Worm (Caenorhabditis elegans) whole organism, young adult: Measurements from ENCODE around the gene F44A2.5.

Source experiments
- B0261.1 ChIP-seq: sonication (generic microtip); optimal IDR thresholded peaks from 2 replicates; lab custom pipeline; 2016; ENCODE audit warnings: mild to moderate bottlenecking, missing genetic modification characterization, moderate library complexity, missing compliant biosample characterization
- F10E7.11 ChIP-seq: sonication (generic microtip); optimal IDR thresholded peaks from 2 replicates; lab custom pipeline; 2017; ENCODE audit warnings: mild to moderate bottlenecking, missing genetic modification characterization, moderate library complexity, missing compliant biosample characterization
- F22D6.2 ChIP-seq: sonication (generic microtip); optimal IDR thresholded peaks from 2 replicates; lab custom pipeline; 2016; ENCODE audit warnings: mild to moderate bottlenecking, missing genetic modification characterization, missing compliant biosample characterization
- F52B5.7 ChIP-seq: sonication (generic microtip); optimal IDR thresholded peaks from 2 replicates; lab custom pipeline; 2016; ENCODE audit warnings: mild to moderate bottlenecking, missing genetic modification characterization, missing compliant biosample characterization
- F57C9.4 ChIP-seq: sonication (generic microtip); optimal IDR thresholded peaks from 2 replicates; lab custom pipeline; 2017; ENCODE audit warnings: mild to moderate bottlenecking, missing genetic modification characterization, missing compliant biosample characterization
- K12H6.12 ChIP-seq: fragments of 200-800 bp; sonication (Bioruptor generic); optimal IDR thresholded peaks from 2 replicates; lab custom pipeline; 2018; ENCODE audit warnings: mild to moderate bottlenecking, missing genetic modification characterization, missing compliant biosample characterization
- Y95B8A.8 ChIP-seq: fragments of 200-800 bp; sonication (Bioruptor generic); IDR thresholded peaks from 2 replicates; pipeline ENCODE4 v1.3.6; 2022; ENCODE audit warnings: missing genetic modification reagents, missing genetic modification characterization, missing compliant biosample characterization
- ZK185.1 ChIP-seq: sonication (generic microtip); optimal IDR thresholded peaks from 2 replicates; lab custom pipeline; 2016; ENCODE audit warnings: mild to moderate bottlenecking, missing genetic modification characterization, missing compliant biosample characterization; ENCODE audit not compliant: poor library complexity, severe bottlenecking
- atf-7 ChIP-seq: sonication (generic microtip); optimal IDR thresholded peaks from 2 replicates; lab custom pipeline; 2017; ENCODE audit warnings: mild to moderate bottlenecking, missing genetic modification characterization, missing compliant biosample characterization
- athp-1 ChIP-seq: sonication (generic microtip); optimal IDR thresholded peaks from 2 replicates; lab custom pipeline; 2017; ENCODE audit warnings: mild to moderate bottlenecking, missing genetic modification characterization, missing compliant biosample characterization
- attf-5 ChIP-seq: fragments of 200-800 bp; sonication (Bioruptor generic); optimal IDR thresholded peaks from 2 replicates; lab custom pipeline; 2018; ENCODE audit warnings: mild to moderate bottlenecking, missing genetic modification characterization, missing compliant biosample characterization
- ceh-100 ChIP-seq: fragments of 200-800 bp; sonication (Bioruptor generic); IDR thresholded peaks from 2 replicates; pipeline ENCODE4 v1.3.6; 2022; ENCODE audit warnings: missing genetic modification reagents, missing genetic modification characterization, missing compliant biosample characterization
- ceh-27 ChIP-seq: fragments of 200-800 bp; sonication (Bioruptor generic); optimal IDR thresholded peaks from 2 replicates; lab custom pipeline; 2018; ENCODE audit warnings: mild to moderate bottlenecking, missing genetic modification characterization, moderate library complexity, missing compliant biosample characterization
- ceh-40 ChIP-seq: fragments of 200-800 bp; sonication (Bioruptor generic); IDR thresholded peaks from 2 replicates; pipeline ENCODE4 v1.3.6; 2022; ENCODE audit warnings: missing genetic modification characterization, missing compliant biosample characterization
- ceh-79 ChIP-seq: sonication (generic microtip); optimal IDR thresholded peaks from 2 replicates; lab custom pipeline; 2017; ENCODE audit warnings: mild to moderate bottlenecking, missing genetic modification characterization, missing compliant biosample characterization
- ceh-91 ChIP-seq: fragments of 200-800 bp; sonication (Bioruptor generic); IDR thresholded peaks from 2 replicates; pipeline ENCODE4 v1.3.6; 2022; ENCODE audit warnings: missing genetic modification reagents, missing genetic modification characterization, missing compliant biosample characterization
- chd-7 ChIP-seq: sonication (generic microtip); optimal IDR thresholded peaks from 2 replicates; lab custom pipeline; 2016; ENCODE audit warnings: mild to moderate bottlenecking, missing genetic modification characterization, moderate library complexity, missing compliant biosample characterization
- egrh-3 ChIP-seq: fragments of 200-800 bp; sonication (Bioruptor generic); IDR thresholded peaks from 2 replicates; pipeline ENCODE4 v1.3.6; 2022; ENCODE audit warnings: missing genetic modification reagents, missing genetic modification characterization, missing compliant biosample characterization
- hmg-1.2 ChIP-seq: fragments of 200-800 bp; sonication (Bioruptor generic); IDR thresholded peaks from 2 replicates; pipeline ENCODE4 v1.3.6; 2022; ENCODE audit warnings: missing genetic modification reagents, missing genetic modification characterization, missing compliant biosample characterization
- lag-1 ChIP-seq: fragments of 200-800 bp; sonication (Bioruptor generic); IDR thresholded peaks from 2 replicates; pipeline ENCODE4 v1.3.6; 2022; ENCODE audit warnings: missing genetic modification reagents, missing genetic modification characterization, missing compliant biosample characterization
- let-526 ChIP-seq: fragments of 200-800 bp; sonication (Bioruptor generic); IDR thresholded peaks from 2 replicates; pipeline ENCODE4 v1.3.6; 2022; ENCODE audit warnings: missing genetic modification reagents, missing genetic modification characterization, missing compliant biosample characterization
- lin-40 ChIP-seq: sonication (generic microtip); optimal IDR thresholded peaks from 2 replicates; lab custom pipeline; 2016; ENCODE audit warnings: missing genetic modification characterization, mild to moderate bottlenecking, missing compliant biosample characterization, missing genotype, missing genetic modification reagents
- madf-6 ChIP-seq: fragments of 200-800 bp; sonication (Bioruptor generic); IDR thresholded peaks from 2 replicates; pipeline ENCODE4 v1.3.6; 2022; ENCODE audit warnings: missing genetic modification reagents, missing genetic modification characterization, missing compliant biosample characterization
- nfya-1 ChIP-seq: sonication (generic microtip); optimal IDR thresholded peaks from 2 replicates; lab custom pipeline; 2017; ENCODE audit warnings: antibody characterized with exemption, missing compliant biosample characterization, missing genetic modification characterization, borderline replicate concordance; ENCODE audit not compliant: insufficient read depth
- nfyb-1 ChIP-seq: fragments of 200-800 bp; sonication (Bioruptor generic); IDR thresholded peaks from 2 replicates; pipeline ENCODE4 v1.3.6; 2022; ENCODE audit warnings: missing genetic modification reagents, missing genetic modification characterization, missing compliant biosample characterization
- nhr-179 ChIP-seq: sonication (generic microtip); optimal IDR thresholded peaks from 2 replicates; lab custom pipeline; 2016; ENCODE audit warnings: mild to moderate bottlenecking, missing genetic modification characterization, missing compliant biosample characterization
- rcor-1 ChIP-seq: fragments of 200-800 bp; sonication (Bioruptor generic); IDR thresholded peaks from 2 replicates; pipeline ENCODE4 v1.3.6; 2022; ENCODE audit warnings: missing genetic modification reagents, missing genetic modification characterization, missing compliant biosample characterization
- snpc-1.3 ChIP-seq: sonication (generic microtip); optimal IDR thresholded peaks from 2 replicates; lab custom pipeline; 2017; ENCODE audit warnings: missing genetic modification characterization, mild to moderate bottlenecking, missing compliant biosample characterization, antibody characterized with exemption, moderate library complexity, missing genotype, missing genetic modification reagents; ENCODE audit not compliant: insufficient read depth
- snpc-4 ChIP-seq, 5 experiments: fragments of 150-350 bp in 1 of 5; sonication (generic microtip) in 4 of 5; optimal IDR thresholded peaks; 2 replicates each; lab custom pipeline; 2014 to 2018; ENCODE audit warnings: missing genetic modification characterization in 5 of 5, missing biosample characterization in 3 of 5, antibody characterized with exemption in 2 of 5, mild to moderate bottlenecking in 2 of 5, missing compliant biosample characterization in 2 of 5, missing genotype in 2 of 5, moderate library complexity in 2 of 5, missing genetic modification reagents in 1 of 5
- somi-1 ChIP-seq: fragments of 200-800 bp; sonication (Bioruptor generic); optimal IDR thresholded peaks from 2 replicates; lab custom pipeline; 2018; ENCODE audit warnings: mild to moderate bottlenecking, missing genetic modification characterization, missing compliant biosample characterization
- tbx-9 ChIP-seq: sonication (generic microtip); optimal IDR thresholded peaks from 2 replicates; lab custom pipeline; 2016; ENCODE audit warnings: borderline replicate concordance, missing genetic modification characterization, inconsistent platforms, missing compliant biosample characterization
- ztf-25 ChIP-seq: fragments of 200-800 bp; sonication (Bioruptor generic); IDR thresholded peaks from 2 replicates; pipeline ENCODE4 v1.3.6; 2022; ENCODE audit warnings: missing genetic modification reagents, missing genetic modification characterization, missing compliant biosample characterization
- ztf-28 ChIP-seq: fragments of 200-800 bp; sonication (Bioruptor generic); IDR thresholded peaks from 2 replicates; pipeline ENCODE4 v1.3.6; 2022; ENCODE audit warnings: missing genetic modification reagents, missing genetic modification characterization, missing compliant biosample characterization

The F44A2.5 gene

DNA sequence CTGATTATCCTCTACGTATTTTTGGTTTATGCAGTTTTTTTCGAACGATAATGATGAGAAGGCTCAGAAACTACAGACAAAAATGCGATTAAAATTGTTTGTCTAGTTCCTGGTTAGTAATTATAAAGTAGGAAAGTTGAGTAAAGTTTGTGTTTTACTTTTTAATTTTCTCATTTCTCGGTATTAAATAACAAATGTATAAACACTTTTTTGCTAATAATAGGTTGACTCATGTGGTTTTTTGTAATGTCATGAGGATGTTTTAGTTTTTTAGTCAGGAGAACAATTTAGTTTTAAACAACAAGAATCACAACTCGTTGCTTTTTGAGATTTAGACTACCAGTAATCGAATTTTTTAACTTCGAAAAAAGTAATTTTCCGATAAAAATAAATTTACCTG, 24.8 kb upstream of the F44A2.5 start (continued):
- TF ChIP-seq ceh-40 (GFP tag; lab: Robert Waterston, UW) (no peak), ztf-25 (GFP tag; lab: Robert Waterston, UW) (no peak)
- TF ChIP-seq, all 124 proteins: peak for 0

ce11 chrV:9273587-9273986, 23.8 kb upstream of the F44A2.5 start:
- no peak for TF ChIP-seq rcor-1 (GFP tag; lab: Robert Waterston, UW)
- peak; percentile 12 for TF ChIP-seq ZK185.1
- TF ChIP-seq F22D6.2 (tag; lab: Kevin White, UChicago): no peak
- TF ChIP-seq chd-7 (tag; lab: Kevin White, UChicago): peak; percentile 42
- TF ChIP-seq nfyb-1 (GFP tag; lab: Robert Waterston, UW): 0 out of 2 replicates have a peak, but pooled peaks have one; percentile 59
- TF ChIP-seq K12H6.12 (tag; lab: Kevin White, UChicago): peak; percentile 51
- TF ChIP-seq ceh-27 (GFP tag; lab: Kevin White, UChicago): peak; percentile 81
- peak; percentile 9 for TF ChIP-seq atf-7 (tag; lab: Kevin White, UChicago)
- peak; percentile 62 for TF ChIP-seq somi-1 (GFP tag; lab: Kevin White, UChicago)
- TF ChIP-seq hmg-1.2 (GFP tag; lab: Robert Waterston, UW): peak; percentile 66; the same call in 1 of the 2 replicates
- peak; percentile 5 for TF ChIP-seq snpc-4 (GFP tag; optimal IDR thresholded peaks at IDR 0.05; lab: Kevin White, UChicago)
- TF ChIP-seq snpc-4 (tag; optimal IDR thresholded peaks at IDR 0.05; lab: Kevin White, UChicago): no peak
- TF ChIP-seq lin-40 (tag; lab: Kevin White, UChicago): peak; percentile 68
- 0 out of 2 replicates have a peak, but pooled peaks have one; percentile 22 for TF ChIP-seq egrh-3 (GFP tag; lab: Robert Waterston, UW)
- no peak for TF ChIP-seq nfya-1 (tag; lab: Kevin White, UChicago)

DNA sequence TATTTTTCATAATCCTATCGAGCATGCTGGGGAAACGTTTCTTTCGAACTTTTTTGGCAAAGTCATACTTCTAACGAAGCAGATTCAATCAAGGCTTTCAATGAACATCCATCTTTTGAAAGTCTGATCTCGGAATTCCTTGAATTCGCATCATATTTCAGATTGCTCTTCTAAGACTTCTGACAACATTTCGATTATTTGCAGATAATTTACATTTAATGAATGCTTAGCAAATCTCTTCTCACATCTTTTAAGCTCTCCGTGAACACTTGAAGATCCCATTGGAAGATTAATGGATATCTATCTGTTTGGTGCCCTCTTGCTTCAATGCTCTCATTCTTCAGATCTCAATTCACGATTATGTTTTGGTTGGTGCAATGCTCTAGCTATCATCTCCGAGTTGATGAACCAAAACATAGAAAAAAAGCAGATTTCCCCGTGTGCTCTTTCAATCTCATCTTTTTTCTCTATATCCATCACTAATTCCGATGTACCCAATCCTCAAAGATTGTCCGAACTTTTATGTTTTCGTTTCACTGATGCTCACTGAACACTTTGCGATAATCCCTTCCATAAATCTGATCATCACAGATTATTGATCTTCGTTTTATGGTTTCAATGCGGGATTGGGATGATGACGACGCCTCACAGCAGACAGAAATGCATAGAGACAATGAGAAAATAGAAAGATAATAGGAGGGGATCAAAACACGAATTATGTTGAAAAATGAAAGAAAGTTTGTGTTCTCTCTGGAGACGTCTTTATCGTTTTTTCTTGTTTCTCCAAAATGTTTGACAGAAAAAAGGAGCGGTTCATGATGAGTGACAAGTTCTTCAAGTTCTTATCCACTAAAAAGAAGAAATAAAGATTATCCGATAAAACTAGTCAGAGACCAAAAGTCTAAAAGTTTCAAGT, 23.0 kb upstream of the F44A2.5 start:
- TF ChIP-seq attf-5 (GFP tag; lab: Kevin White, UChicago) (no peak), F10E7.11 (no peak), Y95B8A.8 (GFP tag; lab: Robert Waterston, UW) (no peak), ceh-40 (GFP tag; lab: Robert Waterston, UW) (no peak)
- TF ChIP-seq, all 124 proteins: peak for 0

DNA sequence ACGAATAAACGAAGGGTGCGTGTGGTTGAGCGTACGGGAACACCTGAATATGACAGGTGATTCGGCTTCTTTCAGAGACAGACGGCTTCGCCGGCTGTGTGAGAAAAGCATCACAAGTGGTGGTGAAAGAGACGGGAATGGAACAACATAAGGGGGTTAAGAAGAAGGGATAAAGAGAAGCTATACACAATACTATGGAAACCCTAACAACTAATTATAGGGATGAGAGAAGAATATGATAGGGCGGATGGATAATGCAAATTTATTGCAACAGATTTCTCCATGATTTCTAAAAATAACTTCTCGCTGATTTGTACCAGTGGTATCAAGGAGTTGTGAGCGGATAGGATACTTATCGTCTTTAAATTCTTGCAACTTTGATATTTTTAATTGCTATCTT, 15.3 kb upstream of the F44A2.5 start, which contains the start of gene hlh-10:
Gene hlh-10 (minus strand): TSS at position 101 of the 400 bp plus-strand sequence.
- TF ChIP-seq ceh-91 (GFP tag; lab: Robert Waterston, UW) (no peak), ceh-100 (no peak), F22D6.2 (tag; lab: Kevin White, UChicago) (no peak), lag-1 (GFP tag; lab: Robert Waterston, UW) (no peak), snpc-4 (GFP tag; optimal IDR thresholded peaks at IDR 0.05; lab: Kevin White, UChicago) (no peak), snpc-4 (tag; optimal IDR thresholded peaks at IDR 0.05; lab: Kevin White, UChicago) (no peak), ZK185.1 (no peak), B0261.1 (tag; lab: Kevin White, UChicago) (no peak), somi-1 (GFP tag; lab: Kevin White, UChicago) (no peak), ztf-28 (GFP tag; lab: Robert Waterston, UW) (no peak), madf-6 (GFP tag; lab: Robert Waterston, UW) (no peak), nhr-179 (tag; lab: Kevin White, UChicago) (no peak), tbx-9 (tag; lab: Kevin White, UChicago) (no peak), athp-1 (tag; lab: Kevin White, UChicago) (no peak), snpc-1.3 (no peak), ceh-79 (no peak), let-526 (GFP tag; lab: Robert Waterston, UW) (no peak), F52B5.7 (tag; lab: Kevin White, UChicago) (no peak), nfya-1 (tag; lab: Kevin White, UChicago) (no peak), F57C9.4 (tag; lab: Kevin White, UChicago) (no peak)
